Worm (Caenorhabditis elegans): ENCODE data around the gene F40D4.13.

Gene F40D4.13

DNA sequence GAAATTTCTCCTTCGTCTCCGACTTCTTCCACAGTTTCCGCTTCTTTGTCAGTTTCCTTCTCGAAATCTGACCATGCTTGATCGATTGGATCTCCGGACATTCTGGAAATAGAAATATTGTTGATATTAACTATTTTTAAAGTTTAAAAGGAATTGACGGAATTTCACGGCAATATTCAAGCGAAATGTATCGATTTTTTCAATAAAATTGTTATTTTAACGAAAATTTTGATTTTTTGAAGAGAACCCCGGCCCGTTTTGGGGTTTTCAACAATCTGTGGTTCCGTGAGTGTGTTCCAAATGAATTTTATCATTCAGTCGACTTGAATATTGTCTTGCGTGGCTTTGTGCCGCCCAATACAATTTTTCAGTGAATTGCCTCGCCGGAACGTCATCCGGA is at the start of gene F40D4.13:
Gene F40D4.13, minus strand, starts transcription at position 101 of the 400 bp plus-strand sequence.
- TF ChIP-seq ceh-19 (GFP tag; optimal IDR thresholded peaks at IDR 0.05): no peak
- TF ChIP-seq elt-4 (tag; optimal IDR thresholded peaks at IDR 0.05): no peak
- no peak for TF ChIP-seq unc-86 (tag; optimal IDR thresholded peaks at IDR 0.05)
- no peak for TF ChIP-seq pax-1 (tag; optimal IDR thresholded peaks at IDR 0.05)
- TF ChIP-seq ceh-22 (tag; optimal IDR thresholded peaks at IDR 0.05): no peak
- no peak for TF ChIP-seq unc-3 (GFP tag; conservative IDR thresholded peaks at IDR 0.05)
- TF ChIP-seq unc-3 (tag; optimal IDR thresholded peaks at IDR 0.05): no peak
- TF ChIP-seq T23F11.4 (GFP tag; optimal IDR thresholded peaks at IDR 0.05): no peak
- TF ChIP-seq syd-9 (tag; optimal IDR thresholded peaks at IDR 0.05): no peak
- no peak for TF ChIP-seq ceh-18 (tag; optimal IDR thresholded peaks at IDR 0.05)
- TF ChIP-seq mec-3 (tag; optimal IDR thresholded peaks at IDR 0.05; ENCODE audit: borderline replicate concordance): no peak
- TF ChIP-seq fkh-10 (GFP tag; optimal IDR thresholded peaks at IDR 0.05): no peak

DNA sequence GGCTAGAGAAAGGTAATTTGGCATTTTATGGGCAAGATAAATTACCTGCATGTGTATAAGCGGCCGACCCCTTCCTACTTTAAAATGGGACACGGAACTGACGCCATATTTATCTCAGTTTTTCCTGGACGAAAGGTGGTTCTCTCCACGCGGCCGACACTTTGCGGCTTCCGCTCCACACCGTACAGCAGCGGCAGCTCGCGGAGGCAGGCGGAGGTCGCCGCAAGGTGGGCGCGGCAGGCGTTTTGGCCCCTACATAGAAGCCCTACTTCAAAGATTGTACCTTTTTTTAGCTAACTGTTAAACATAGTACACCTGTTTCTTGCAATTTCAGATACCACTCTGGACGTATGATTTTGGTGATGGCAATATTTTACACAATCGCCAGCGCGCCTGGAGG is 49.4 kb upstream of the F40D4.13 start:
- TF ChIP-seq dmd-4 (tag; optimal IDR thresholded peaks at IDR 0.05; ENCODE audit: borderline replicate concordance): no peak
- no peak for TF ChIP-seq F13H6.1 (tag; optimal IDR thresholded peaks at IDR 0.05)
- TF ChIP-seq ceh-6 (GFP tag; optimal IDR thresholded peaks at IDR 0.05): no peak
- no peak for TF ChIP-seq ceh-34 (tag; optimal IDR thresholded peaks at IDR 0.05)
- no peak for TF ChIP-seq ceh-2 (tag; optimal IDR thresholded peaks at IDR 0.05)
- no peak for TF ChIP-seq sox-2 (GFP tag; IDR thresholded peaks at IDR 0.05)
- no peak for TF ChIP-seq mec-3 (tag; optimal IDR thresholded peaks at IDR 0.05; ENCODE audit: borderline replicate concordance)
- no peak for TF ChIP-seq ceh-48 (tag; optimal IDR thresholded peaks at IDR 0.05)
- no peak for TF ChIP-seq K02D7.2 (tag; optimal IDR thresholded peaks at IDR 0.05)
- no peak for TF ChIP-seq eyg-1 (tag; optimal IDR thresholded peaks at IDR 0.05)
- no peak for TF ChIP-seq sdc-2 (tag; optimal IDR thresholded peaks at IDR 0.05)
- no peak for TF ChIP-seq nfya-1 (tag; optimal IDR thresholded peaks at IDR 0.05)
- TF ChIP-seq nhr-232 (tag; optimal IDR thresholded peaks at IDR 0.05): no peak
- no peak for TF ChIP-seq rnt-1 (tag; optimal IDR thresholded peaks at IDR 0.05)
- TF ChIP-seq madf-2 (tag; optimal IDR thresholded peaks at IDR 0.05): no peak
- TF ChIP-seq ceh-22 (tag; optimal IDR thresholded peaks at IDR 0.05): no peak
- TF ChIP-seq hlh-13 (GFP tag; optimal IDR thresholded peaks at IDR 0.05): no peak
- TF ChIP-seq gmeb-2 (tag; optimal IDR thresholded peaks at IDR 0.05): no peak
- no peak for TF ChIP-seq che-1 (tag; optimal IDR thresholded peaks at IDR 0.05)
- TF ChIP-seq hlh-6 (tag; optimal IDR thresholded peaks at IDR 0.05): no peak

- no peak for TF ChIP-seq ceh-30 (tag; optimal IDR thresholded peaks at IDR 0.05)
- TF ChIP-seq dmd-4 (tag; optimal IDR thresholded peaks at IDR 0.05; ENCODE audit: borderline replicate concordance): no peak
- TF ChIP-seq ceh-34 (tag; optimal IDR thresholded peaks at IDR 0.05): no peak
- no peak for TF ChIP-seq fax-1 (tag; optimal IDR thresholded peaks at IDR 0.05)
- no peak for TF ChIP-seq pag-3 (tag; optimal IDR thresholded peaks at IDR 0.05; ENCODE audit: borderline replicate concordance)
- TF ChIP-seq pqm-1 (tag; optimal IDR thresholded peaks at IDR 0.05): no peak
- TF ChIP-seq ceh-19 (GFP tag; optimal IDR thresholded peaks at IDR 0.05): no peak
- no peak for TF ChIP-seq ceh-45 (GFP tag; IDR thresholded peaks at IDR 0.05)
- TF ChIP-seq pax-1 (tag; optimal IDR thresholded peaks at IDR 0.05): no peak
- no peak for TF ChIP-seq che-1 (tag; optimal IDR thresholded peaks at IDR 0.05)
- no peak for TF ChIP-seq ztf-16 (tag; optimal IDR thresholded peaks at IDR 0.05)
- TF ChIP-seq elt-2 (tag; optimal IDR thresholded peaks at IDR 0.05): no peak
- TF ChIP-seq lin-11 (tag; optimal IDR thresholded peaks at IDR 0.05): no peak
- TF ChIP-seq hlh-15 (tag; optimal IDR thresholded peaks at IDR 0.05): no peak
- TF ChIP-seq hlh-30 (tag; optimal IDR thresholded peaks at IDR 0.05; ENCODE audit: insufficient read depth): no peak
- no peak for TF ChIP-seq unc-55 (GFP tag; optimal IDR thresholded peaks at IDR 0.05)
- no peak for TF ChIP-seq C08G9.2 (tag; optimal IDR thresholded peaks at IDR 0.05)
- TF ChIP-seq ceh-31 (tag; optimal IDR thresholded peaks at IDR 0.05): no peak
- TF ChIP-seq ref-2 (tag; optimal IDR thresholded peaks at IDR 0.05): no peak
- TF ChIP-seq ceh-48 (tag; optimal IDR thresholded peaks at IDR 0.05): no peak
Measured at ce11 chrV:17201847-17202246, 44.8 kb upstream of the F40D4.13 start, which contains the start of gene Y68A4A.10. Gene Y68A4A.10, plus strand, starts transcription at chrV:17202147.

Measured in whole organism, late embryonic.